Worm (Caenorhabditis elegans) whole organism, L4 larva: ENCODE results near the gene F09E10.6.

Experiments used
- D1046.2 ChIP-seq: fragments of 200-800 bp; sonication (Bioruptor generic); IDR thresholded peaks from 2 replicates; pipeline ENCODE4 v1.3.6; 2022; ENCODE audit warnings: missing genetic modification characterization, missing compliant biosample characterization
- F37D6.2 ChIP-seq: sonication (generic microtip); optimal IDR thresholded peaks from 2 replicates; lab custom pipeline; 2016; ENCODE audit warnings: mild to moderate bottlenecking, missing genetic modification characterization, missing compliant biosample characterization
- Y105C5A.15 ChIP-seq: fragments of 200-800 bp; sonication (Bioruptor generic); IDR thresholded peaks from 2 replicates; pipeline ENCODE4 v1.3.6; 2022; ENCODE audit warnings: missing genetic modification characterization, missing compliant biosample characterization
- Y48G9A.11 ChIP-seq: fragments of 200-800 bp; sonication (Bioruptor generic); IDR thresholded peaks from 2 replicates; pipeline ENCODE4 v1.3.6; 2022; ENCODE audit warnings: missing genetic modification reagents, missing genetic modification characterization, missing compliant biosample characterization
- Y75B8A.6 ChIP-seq: fragments of 200-800 bp; sonication (Bioruptor generic); IDR thresholded peaks from 2 replicates; pipeline ENCODE4 v1.3.6; 2022; ENCODE audit warnings: missing genetic modification reagents, missing genetic modification characterization, missing compliant biosample characterization
- aha-1 ChIP-seq: fragments of 150-350 bp; peaks from one replicate; lab custom pipeline; 2014; ENCODE audit warnings: missing biosample characterization, missing genetic modification characterization
- aly-2 ChIP-seq: sonication (generic microtip); optimal IDR thresholded peaks from 2 replicates; lab custom pipeline; 2018; ENCODE audit warnings: missing biosample characterization, missing genetic modification characterization
- ceh-20 ChIP-seq: fragments of 200-800 bp; sonication (Bioruptor generic); IDR thresholded peaks from 2 replicates; pipeline ENCODE4 v1.3.6; 2022; ENCODE audit warnings: missing genetic modification reagents, missing genetic modification characterization, missing compliant biosample characterization
- ceh-44 ChIP-seq: fragments of 200-800 bp; sonication (Bioruptor generic); IDR thresholded peaks from 2 replicates; pipeline ENCODE4 v1.3.6; 2022; ENCODE audit warnings: missing genetic modification reagents, missing genetic modification characterization, missing compliant biosample characterization
- cey-2 ChIP-seq: sonication (generic microtip); optimal IDR thresholded peaks from 3 replicates; lab custom pipeline; 2017; ENCODE audit warnings: missing genetic modification characterization, mild to moderate bottlenecking, missing compliant biosample characterization, antibody characterized with exemption, borderline replicate concordance; ENCODE audit not compliant: insufficient read depth
- ctbp-1 ChIP-seq: fragments of 200-800 bp; sonication (Bioruptor generic); IDR thresholded peaks from 2 replicates; pipeline ENCODE4 v1.3.6; 2022; ENCODE audit warnings: missing genetic modification reagents, missing genetic modification characterization, missing compliant biosample characterization
- daf-16 ChIP-seq, 3 experiments: sonication (generic microtip); optimal IDR thresholded peaks; 2 replicates each; lab custom pipeline; 2016 to 2017; ENCODE audit warnings: missing genetic modification characterization in 3 of 3, missing genetic modification reagents in 3 of 3, mild to moderate bottlenecking in 2 of 3, missing compliant biosample characterization in 2 of 3, missing biosample characterization in 1 of 3, moderate library complexity in 1 of 3
- dmd-9 ChIP-seq: fragments of 200-800 bp; sonication (Bioruptor generic); IDR thresholded peaks from 2 replicates; pipeline ENCODE4 v1.3.6; 2022; ENCODE audit warnings: missing genetic modification reagents, missing genetic modification characterization, missing compliant biosample characterization
- dpl-1 ChIP-seq: fragments of 150-350 bp; optimal IDR thresholded peaks from 2 replicates; lab custom pipeline; 2014; ENCODE audit warnings: missing biosample characterization, missing genetic modification reagents, missing genetic modification characterization
- duxl-1 ChIP-seq: sonication (generic microtip); optimal IDR thresholded peaks from 2 replicates; lab custom pipeline; 2016; ENCODE audit warnings: mild to moderate bottlenecking, missing genetic modification characterization, moderate library complexity, missing compliant biosample characterization; ENCODE audit not compliant: poor library complexity
- egl-43 ChIP-seq: fragments of 200-800 bp; sonication (Bioruptor generic); IDR thresholded peaks from 2 replicates; pipeline ENCODE4 v1.3.6; 2022; ENCODE audit warnings: missing genetic modification reagents, missing genetic modification characterization, missing compliant biosample characterization
- fos-1 ChIP-seq: fragments of 150-350 bp; optimal IDR thresholded peaks from 2 replicates; lab custom pipeline; 2014; ENCODE audit warnings: missing biosample characterization, missing genetic modification characterization
- gei-8 ChIP-seq: fragments of 200-800 bp; sonication (Bioruptor generic); optimal IDR thresholded peaks from 2 replicates; lab custom pipeline; 2018; ENCODE audit warnings: mild to moderate bottlenecking, missing genetic modification characterization, missing compliant biosample characterization
- hlh-11 ChIP-seq: fragments of 200-800 bp; sonication (Bioruptor generic); optimal IDR thresholded peaks from 2 replicates; lab custom pipeline; 2018; ENCODE audit warnings: mild to moderate bottlenecking, missing genetic modification characterization, missing compliant biosample characterization
- lin-1 ChIP-seq: fragments of 200-800 bp; sonication (Bioruptor generic); IDR thresholded peaks from 2 replicates; pipeline ENCODE4 v1.3.6; 2022; ENCODE audit warnings: missing genetic modification reagents, missing genetic modification characterization, missing compliant biosample characterization
- mdt-29 ChIP-seq: fragments of 200-800 bp; sonication (Bioruptor generic); IDR thresholded peaks from 2 replicates; pipeline ENCODE4 v1.3.6; 2022; ENCODE audit warnings: missing genetic modification reagents, missing genetic modification characterization, missing compliant biosample characterization
- mxl-3 ChIP-seq: fragments of 200-800 bp; sonication (Bioruptor generic); optimal IDR thresholded peaks from 2 replicates; lab custom pipeline; 2018; ENCODE audit warnings: mild to moderate bottlenecking, missing genetic modification characterization, missing compliant biosample characterization
- nhr-10 ChIP-seq: fragments of 150-350 bp; optimal IDR thresholded peaks from 2 replicates; lab custom pipeline; 2014; ENCODE audit warnings: missing biosample characterization, missing genetic modification characterization
- nhr-41 ChIP-seq: fragments of 200-800 bp; sonication (Bioruptor generic); IDR thresholded peaks from 2 replicates; pipeline ENCODE4 v1.3.6; 2022; ENCODE audit warnings: missing genetic modification reagents, missing genetic modification characterization, missing compliant biosample characterization
- nhr-6 ChIP-seq: fragments of 150-350 bp; optimal IDR thresholded peaks from 2 replicates; lab custom pipeline; 2014; ENCODE audit warnings: missing biosample characterization, missing genetic modification characterization
- nhr-76 ChIP-seq: fragments of 150-350 bp; optimal IDR thresholded peaks from 2 replicates; lab custom pipeline; 2014; ENCODE audit warnings: missing biosample characterization, missing genetic modification characterization
- nhr-77 ChIP-seq: fragments of 150-350 bp; optimal IDR thresholded peaks from 2 replicates; lab custom pipeline; 2014; ENCODE audit warnings: missing biosample characterization, missing genetic modification characterization
- pha-4 ChIP-seq, 2 experiments: fragments of 150-350 bp in 1 of 2; fragments of 200-800 bp in 1 of 2; sonication (Bioruptor generic) in 1 of 2; IDR thresholded peaks in 1 of 2; optimal IDR thresholded peaks in 1 of 2; 2 replicates each; pipeline versions ENCODE4 v1.3.6 to Lab custom; 2014 to 2022; ENCODE audit warnings: missing genetic modification characterization in 2 of 2, missing genetic modification reagents in 2 of 2, missing biosample characterization in 1 of 2, missing compliant biosample characterization in 1 of 2
- php-3 ChIP-seq: fragments of 200-800 bp; sonication (Bioruptor generic); IDR thresholded peaks from 2 replicates; pipeline ENCODE4 v1.3.6; 2022; ENCODE audit warnings: missing genetic modification reagents, missing genetic modification characterization, missing compliant biosample characterization
- rbr-2 ChIP-seq: sonication (generic microtip); optimal IDR thresholded peaks from 2 replicates; lab custom pipeline; 2016; ENCODE audit warnings: missing genotype, missing genetic modification characterization, missing compliant biosample characterization
- sdz-12 ChIP-seq: fragments of 200-800 bp; sonication (Bioruptor generic); optimal IDR thresholded peaks from 2 replicates; lab custom pipeline; 2018; ENCODE audit warnings: mild to moderate bottlenecking, missing genetic modification characterization, missing compliant biosample characterization
- set-16 ChIP-seq: fragments of 200-800 bp; sonication (Bioruptor generic); IDR thresholded peaks from 2 replicates; pipeline ENCODE4 v1.3.6; 2022; ENCODE audit warnings: missing genetic modification reagents, missing genetic modification characterization, missing compliant biosample characterization
- skn-1 ChIP-seq: fragments of 150-350 bp; optimal IDR thresholded peaks from 2 replicates; lab custom pipeline; 2014; ENCODE audit warnings: missing biosample characterization, missing genetic modification characterization
- snpc-1.2 ChIP-seq: fragments of 200-800 bp; sonication (Bioruptor generic); IDR thresholded peaks from 2 replicates; pipeline ENCODE4 v1.3.6; 2022; ENCODE audit warnings: missing genetic modification reagents, missing genetic modification characterization, missing compliant biosample characterization
- snpc-4 ChIP-seq: fragments of 150-350 bp; optimal IDR thresholded peaks from 2 replicates; lab custom pipeline; 2014; ENCODE audit warnings: missing biosample characterization, missing genetic modification characterization
- tra-1 ChIP-seq: fragments of 200-800 bp; sonication (Bioruptor generic); IDR thresholded peaks from 2 replicates; pipeline ENCODE4 v1.3.6; 2022; ENCODE audit warnings: missing genetic modification reagents, missing genetic modification characterization, missing compliant biosample characterization
- unc-62 ChIP-seq, 3 experiments: fragments of 150-350 bp in 1 of 3; sonication (generic microtip); optimal IDR thresholded peaks in 2 of 3; peaks in 1 of 3; 1 replicate in 1 of 3; 2 replicates in 2 of 3; lab custom pipeline; 2014 to 2017; ENCODE audit warnings: missing biosample characterization in 3 of 3, missing genetic modification characterization in 3 of 3, missing genetic modification reagents in 3 of 3, missing genotype in 1 of 3
- vab-7 ChIP-seq: fragments of 200-800 bp; sonication (Bioruptor generic); IDR thresholded peaks from 2 replicates; pipeline ENCODE4 v1.3.6; 2022; ENCODE audit warnings: missing genetic modification reagents, missing genetic modification characterization, missing compliant biosample characterization
- zag-1 ChIP-seq: fragments of 150-350 bp; optimal IDR thresholded peaks from 2 replicates; lab custom pipeline; 2014; ENCODE audit warnings: missing biosample characterization, missing genetic modification characterization
- zfp-3 ChIP-seq: fragments of 200-800 bp; sonication (Bioruptor generic); conservative IDR thresholded peaks from 2 replicates; pipeline ENCODE4 v1.3.6; 2022; ENCODE audit warnings: missing genetic modification reagents, missing genetic modification characterization, missing compliant biosample characterization

F09E10.6 gene

DNA sequence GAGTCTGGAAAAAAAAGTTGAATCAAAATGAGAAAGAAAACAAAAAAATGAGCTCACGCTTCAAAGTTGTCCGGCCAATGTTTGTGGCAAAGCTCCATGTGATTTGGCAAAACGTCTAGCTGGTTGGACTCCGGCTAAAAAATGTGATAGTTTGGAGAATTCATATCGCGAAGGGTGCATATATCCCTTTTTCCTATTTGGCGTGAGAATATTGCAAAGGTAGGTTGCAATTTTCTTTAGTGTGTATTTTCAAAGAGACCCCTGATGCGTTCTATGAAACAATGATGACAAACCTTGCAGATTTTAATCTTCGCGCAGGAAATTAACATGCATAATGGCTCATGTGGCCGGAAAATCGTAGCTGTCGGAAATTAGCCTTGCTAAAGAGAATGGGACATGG is 5.3 kb downstream of the F09E10.6 start (continued):
- no peak for TF ChIP-seq nhr-6 (tag; lab: Kevin White, UChicago)

- no peak for TF ChIP-seq daf-16 (GFP tag; optimal IDR thresholded peaks at IDR 0.05; lab: Kevin White, UChicago)
- TF ChIP-seq daf-16 (tag; optimal IDR thresholded peaks at IDR 0.05; lab: Kevin White, UChicago), result peak; percentile 8
- TF ChIP-seq egl-43 (GFP tag; lab: Robert Waterston, UW), result peak; percentile 45; the same call in 1 of the 2 replicates
- TF ChIP-seq aha-1 (tag; lab: Kevin White, UChicago), result peak; percentile 77
- no peak for TF ChIP-seq zfp-3
- TF ChIP-seq, all 104 proteins: peak for 3
These were observed 6.4 kb downstream of the F09E10.6 start for ce11 chrX:1491036-1491435.

DNA sequence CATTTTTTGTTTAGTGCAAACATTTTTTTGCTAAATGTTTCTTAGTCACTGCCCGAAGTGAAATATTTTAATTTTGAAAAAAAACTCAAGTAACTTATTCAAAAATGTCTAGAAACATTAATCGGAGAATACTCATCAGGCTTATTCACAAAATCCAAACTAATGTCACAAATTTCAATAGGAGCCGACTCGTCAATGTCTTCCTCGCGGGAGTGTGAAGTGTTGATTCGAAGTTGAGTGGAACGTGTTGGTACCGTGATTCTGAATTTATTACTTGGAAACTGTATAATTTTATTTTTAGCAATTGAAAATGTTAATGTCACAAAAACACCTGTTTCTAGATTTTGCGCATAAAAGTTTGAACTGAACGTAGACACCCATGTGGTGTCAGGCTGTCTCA is 7.9 kb downstream of the F09E10.6 start:
- TF ChIP-seq nhr-76 (tag; lab: Kevin White, UChicago) (no peak), duxl-1 (tag; lab: Kevin White, UChicago) (peak; percentile 61), daf-16 (GFP tag; optimal IDR thresholded peaks at IDR 0.05; lab: Kevin White, UChicago) (peak in 1 of 2 experiments; percentile 29), daf-16 (tag; optimal IDR thresholded peaks at IDR 0.05; lab: Kevin White, UChicago) (no peak), unc-62 (GFP tag; optimal IDR thresholded peaks at IDR 0.05 in 1 of 2; lab: Kevin White, UChicago) (peak in 1 of 2 experiments; percentile 30), unc-62 (tag; optimal IDR thresholded peaks at IDR 0.05; lab: Kevin White, UChicago) (no peak)

ce11 chrX:1488775-1489174 is 8.7 kb downstream of the F09E10.6 start:
- TF ChIP-seq Y75B8A.6 (GFP tag; lab: Robert Waterston, UW), result 0 out of 2 replicates have a peak, but pooled peaks have one; percentile 25
- no peak for TF ChIP-seq dpl-1 (GFP tag; lab: Kevin White, UChicago)
- TF ChIP-seq D1046.2 (GFP tag; lab: Robert Waterston, UW), result 0 out of 2 replicates have a peak, but pooled peaks have one; percentile 19
- TF ChIP-seq Y105C5A.15 (GFP tag; lab: Robert Waterston, UW), result no peak
- TF ChIP-seq sdz-12 (GFP tag; lab: Kevin White, UChicago), result peak; percentile 19
- TF ChIP-seq zfp-3, result no peak
- peak; percentile 22; the same call in 1 of the 2 replicates for TF ChIP-seq vab-7 (GFP tag; lab: Robert Waterston, UW)
- TF ChIP-seq, all 104 proteins: peak for 4

- TF ChIP-seq dmd-9 (GFP tag; lab: Robert Waterston, UW) (no peak), pha-4 (GFP tag; IDR thresholded peaks at IDR 0.05; lab: Robert Waterston, UW) (no peak), pha-4 (tag; optimal IDR thresholded peaks at IDR 0.05; lab: Kevin White, UChicago) (no peak), egl-43 (GFP tag; lab: Robert Waterston, UW) (0 out of 2 replicates have a peak, but pooled peaks have one; percentile 16), rbr-2 (tag; lab: Kevin White, UChicago) (no peak), nhr-76 (tag; lab: Kevin White, UChicago) (no peak), ceh-44 (no peak), ceh-20 (GFP tag; lab: Robert Waterston, UW) (no peak), Y48G9A.11 (GFP tag; lab: Robert Waterston, UW) (0 out of 2 replicates have a peak, but pooled peaks have one; percentile 12), tra-1 (no peak), aly-2 (tag; lab: Kevin White, UChicago) (no peak), D1046.2 (GFP tag; lab: Robert Waterston, UW) (0 out of 2 replicates have a peak, but pooled peaks have one; percentile 20), snpc-4 (tag; lab: Kevin White, UChicago) (no peak), fos-1 (tag; lab: Kevin White, UChicago) (no peak), set-16 (GFP tag; lab: Robert Waterston, UW) (peak; percentile 53; the same call in 1 of the 2 replicates), nhr-10 (tag; lab: Kevin White, UChicago) (no peak), hlh-11 (no peak), sdz-12 (GFP tag; lab: Kevin White, UChicago) (no peak), gei-8 (no peak), dpl-1 (GFP tag; lab: Kevin White, UChicago) (no peak), mdt-29 (GFP tag; lab: Robert Waterston, UW) (0 out of 2 replicates have a peak, but pooled peaks have one; percentile 15), skn-1 (no peak), F37D6.2 (tag; lab: Kevin White, UChicago) (no peak), php-3 (GFP tag; lab: Robert Waterston, UW) (no peak), nhr-41 (GFP tag; lab: Robert Waterston, UW) (no peak), nhr-77 (tag; lab: Kevin White, UChicago) (no peak), ctbp-1 (no peak), cey-2 (tag; lab: Kevin White, UChicago) (no peak), snpc-1.2 (GFP tag; lab: Robert Waterston, UW) (no peak), zag-1 (tag; lab: Kevin White, UChicago) (no peak), mxl-3 (GFP tag; lab: Kevin White, UChicago) (no peak), lin-1 (no peak), Y75B8A.6 (GFP tag; lab: Robert Waterston, UW) (0 out of 2 replicates have a peak, but pooled peaks have one; percentile 59)
These were observed 10.4 kb downstream of the F09E10.6 start for ce11 chrX:1487096-1487495.
